Worm (Caenorhabditis elegans) whole organism, L4 larva: Measurements from ENCODE around the gene T06C12.11.

Experiments used
- D1046.2 ChIP-seq: fragments of 200-800 bp; sonication (Bioruptor generic); IDR thresholded peaks from 2 replicates; pipeline ENCODE4 v1.3.6; 2022; ENCODE audit warnings: missing genetic modification characterization, missing compliant biosample characterization
- R02D3.7 ChIP-seq: fragments of 150-350 bp; sonication (generic microtip); optimal IDR thresholded peaks from 3 replicates; lab custom pipeline; 2014; ENCODE audit warnings: missing biosample characterization, missing genetic modification characterization
- T26A8.4 ChIP-seq: fragments of 200-800 bp; sonication (Bioruptor generic); IDR thresholded peaks from 2 replicates; pipeline ENCODE4 v1.3.6; 2022; ENCODE audit warnings: missing genetic modification characterization, missing compliant biosample characterization
- ZK337.2 ChIP-seq: fragments of 200-800 bp; sonication (Bioruptor generic); IDR thresholded peaks from 2 replicates; pipeline ENCODE4 v1.3.6; 2022; ENCODE audit warnings: missing genetic modification reagents, missing genetic modification characterization, missing compliant biosample characterization
- ZK546.5 ChIP-seq, 2 experiments: sonication (generic microtip); optimal IDR thresholded peaks; 2 replicates each; lab custom pipeline; 2017; ENCODE audit warnings: missing biosample characterization in 2 of 2, missing genetic modification characterization in 2 of 2
- aha-1 ChIP-seq: fragments of 150-350 bp; peaks from one replicate; lab custom pipeline; 2014; ENCODE audit warnings: missing biosample characterization, missing genetic modification characterization
- ceh-20 ChIP-seq: fragments of 200-800 bp; sonication (Bioruptor generic); IDR thresholded peaks from 2 replicates; pipeline ENCODE4 v1.3.6; 2022; ENCODE audit warnings: missing genetic modification reagents, missing genetic modification characterization, missing compliant biosample characterization
- ceh-28 ChIP-seq: fragments of 150-350 bp; optimal IDR thresholded peaks from 2 replicates; lab custom pipeline; 2014; ENCODE audit warnings: missing biosample characterization, missing genetic modification reagents, missing genetic modification characterization
- ceh-44 ChIP-seq: fragments of 200-800 bp; sonication (Bioruptor generic); IDR thresholded peaks from 2 replicates; pipeline ENCODE4 v1.3.6; 2022; ENCODE audit warnings: missing genetic modification reagents, missing genetic modification characterization, missing compliant biosample characterization
- ceh-82 ChIP-seq: sonication (generic microtip); optimal IDR thresholded peaks from 2 replicates; lab custom pipeline; 2017; ENCODE audit warnings: missing biosample characterization, missing genetic modification characterization
- daf-8 ChIP-seq: fragments of 200-800 bp; sonication (Bioruptor generic); IDR thresholded peaks from 2 replicates; pipeline ENCODE4 v1.3.6; 2022; ENCODE audit warnings: missing genetic modification characterization, missing compliant biosample characterization
- egl-27 ChIP-seq: sonication (generic microtip); optimal IDR thresholded peaks from 3 replicates; lab custom pipeline; 2017; ENCODE audit warnings: missing biosample characterization, missing genetic modification reagents, missing genetic modification characterization
- fkh-10 ChIP-seq: fragments of 150-350 bp; optimal IDR thresholded peaks from 2 replicates; lab custom pipeline; 2014; ENCODE audit warnings: missing biosample characterization, missing genetic modification reagents, missing genetic modification characterization
- fos-1 ChIP-seq: fragments of 150-350 bp; optimal IDR thresholded peaks from 2 replicates; lab custom pipeline; 2014; ENCODE audit warnings: missing biosample characterization, missing genetic modification characterization
- gei-8 ChIP-seq: fragments of 200-800 bp; sonication (Bioruptor generic); optimal IDR thresholded peaks from 2 replicates; lab custom pipeline; 2018; ENCODE audit warnings: mild to moderate bottlenecking, missing genetic modification characterization, missing compliant biosample characterization
- hlh-11 ChIP-seq: fragments of 200-800 bp; sonication (Bioruptor generic); optimal IDR thresholded peaks from 2 replicates; lab custom pipeline; 2018; ENCODE audit warnings: mild to moderate bottlenecking, missing genetic modification characterization, missing compliant biosample characterization
- hlh-30 ChIP-seq: sonication (generic microtip); optimal IDR thresholded peaks from 2 replicates; lab custom pipeline; 2017; ENCODE audit warnings: antibody characterized with exemption, mild to moderate bottlenecking, missing genetic modification characterization, missing compliant biosample characterization; ENCODE audit not compliant: insufficient read depth
- hmg-1.1 ChIP-seq: fragments of 200-800 bp; sonication (Bioruptor generic); IDR thresholded peaks from 2 replicates; pipeline ENCODE4 v1.3.6; 2022; ENCODE audit warnings: missing genetic modification reagents, missing genetic modification characterization, missing compliant biosample characterization
- jun-1 ChIP-seq: fragments of 150-350 bp; optimal IDR thresholded peaks from 2 replicates; lab custom pipeline; 2014; ENCODE audit warnings: missing biosample characterization, missing genetic modification reagents, missing genetic modification characterization
- lim-7 ChIP-seq: fragments of 200-800 bp; sonication (Bioruptor generic); IDR thresholded peaks from 2 replicates; pipeline ENCODE4 v1.3.6; 2022; ENCODE audit warnings: missing genetic modification characterization, missing compliant biosample characterization
- lin-13 ChIP-seq: fragments of 150-350 bp; optimal IDR thresholded peaks from 2 replicates; lab custom pipeline; 2014; ENCODE audit warnings: missing biosample characterization, missing genetic modification reagents, missing genetic modification characterization
- lin-15B ChIP-seq: fragments of 150-350 bp; sonication (generic microtip); optimal IDR thresholded peaks from 3 replicates; lab custom pipeline; 2014; ENCODE audit warnings: missing biosample characterization, missing genetic modification characterization
- lin-29 ChIP-seq: fragments of 200-800 bp; sonication (Bioruptor generic); IDR thresholded peaks from 2 replicates; pipeline ENCODE4 v1.3.6; 2022; ENCODE audit warnings: missing genetic modification reagents, missing genetic modification characterization, missing compliant biosample characterization
- lin-39 ChIP-seq: fragments of 150-350 bp; optimal IDR thresholded peaks from 2 replicates; lab custom pipeline; 2014; ENCODE audit warnings: missing biosample characterization, missing genetic modification reagents, missing genetic modification characterization
- madf-5 ChIP-seq, 2 experiments: fragments of 200-800 bp; sonication (Bioruptor generic); IDR thresholded peaks; 2 replicates each; pipeline ENCODE4 v1.3.6; 2022; ENCODE audit warnings: missing compliant biosample characterization in 2 of 2, missing genetic modification characterization in 2 of 2
- mdl-1 ChIP-seq, 2 experiments: fragments of 150-350 bp in 1 of 2; sonication (generic microtip) in 1 of 2; optimal IDR thresholded peaks; 2 replicates each; lab custom pipeline; 2014 to 2017; ENCODE audit warnings: missing biosample characterization in 2 of 2, missing genetic modification characterization in 2 of 2
- mep-1 ChIP-seq: fragments of 150-350 bp; sonication (generic microtip); optimal IDR thresholded peaks from 3 replicates; lab custom pipeline; 2014; ENCODE audit warnings: missing biosample characterization, missing genetic modification characterization
- mes-2 ChIP-seq: sonication (generic microtip); optimal IDR thresholded peaks from 2 replicates; lab custom pipeline; 2016; ENCODE audit warnings: missing genotype, mild to moderate bottlenecking, missing genetic modification characterization, missing compliant biosample characterization; ENCODE audit not compliant: poor library complexity, severe bottlenecking
- nhr-10 ChIP-seq: fragments of 150-350 bp; optimal IDR thresholded peaks from 2 replicates; lab custom pipeline; 2014; ENCODE audit warnings: missing biosample characterization, missing genetic modification characterization
- nhr-102 ChIP-seq: sonication (generic microtip); optimal IDR thresholded peaks from 2 replicates; lab custom pipeline; 2016; ENCODE audit warnings: mild to moderate bottlenecking, missing genetic modification characterization, moderate library complexity, missing compliant biosample characterization
- nhr-11 ChIP-seq: fragments of 150-350 bp; optimal IDR thresholded peaks from 2 replicates; lab custom pipeline; 2014; ENCODE audit warnings: missing biosample characterization, missing genetic modification characterization
- nhr-111 ChIP-seq: fragments of 200-800 bp; sonication (Bioruptor generic); optimal IDR thresholded peaks from 2 replicates; lab custom pipeline; 2018; ENCODE audit warnings: mild to moderate bottlenecking, missing genetic modification characterization, missing compliant biosample characterization
- nhr-237 ChIP-seq: sonication (generic microtip); optimal IDR thresholded peaks from 2 replicates; lab custom pipeline; 2017; ENCODE audit warnings: missing biosample characterization, missing genetic modification characterization
- nhr-25 ChIP-seq: sonication (generic microtip); optimal IDR thresholded peaks from 2 replicates; lab custom pipeline; 2017; ENCODE audit warnings: missing genetic modification characterization, mild to moderate bottlenecking, missing compliant biosample characterization, antibody characterized with exemption, moderate library complexity, borderline replicate concordance; ENCODE audit not compliant: insufficient read depth
- nhr-28 ChIP-seq: fragments of 150-350 bp; optimal IDR thresholded peaks from 2 replicates; lab custom pipeline; 2014; ENCODE audit warnings: missing biosample characterization, missing genetic modification characterization
- nhr-41 ChIP-seq: fragments of 200-800 bp; sonication (Bioruptor generic); IDR thresholded peaks from 2 replicates; pipeline ENCODE4 v1.3.6; 2022; ENCODE audit warnings: missing genetic modification reagents, missing genetic modification characterization, missing compliant biosample characterization
- nhr-77 ChIP-seq: fragments of 150-350 bp; optimal IDR thresholded peaks from 2 replicates; lab custom pipeline; 2014; ENCODE audit warnings: missing biosample characterization, missing genetic modification characterization
- php-3 ChIP-seq: fragments of 200-800 bp; sonication (Bioruptor generic); IDR thresholded peaks from 2 replicates; pipeline ENCODE4 v1.3.6; 2022; ENCODE audit warnings: missing genetic modification reagents, missing genetic modification characterization, missing compliant biosample characterization
- skn-1 ChIP-seq: fragments of 150-350 bp; optimal IDR thresholded peaks from 2 replicates; lab custom pipeline; 2014; ENCODE audit warnings: missing biosample characterization, missing genetic modification characterization
- snpc-4 ChIP-seq: fragments of 150-350 bp; optimal IDR thresholded peaks from 2 replicates; lab custom pipeline; 2014; ENCODE audit warnings: missing biosample characterization, missing genetic modification characterization
- tag-97 ChIP-seq: fragments of 200-800 bp; sonication (Bioruptor generic); IDR thresholded peaks from 2 replicates; pipeline ENCODE4 v1.3.6; 2022; ENCODE audit warnings: missing genetic modification characterization, missing compliant biosample characterization
- vab-7 ChIP-seq: fragments of 200-800 bp; sonication (Bioruptor generic); IDR thresholded peaks from 2 replicates; pipeline ENCODE4 v1.3.6; 2022; ENCODE audit warnings: missing genetic modification reagents, missing genetic modification characterization, missing compliant biosample characterization

T06C12.11 gene

DNA sequence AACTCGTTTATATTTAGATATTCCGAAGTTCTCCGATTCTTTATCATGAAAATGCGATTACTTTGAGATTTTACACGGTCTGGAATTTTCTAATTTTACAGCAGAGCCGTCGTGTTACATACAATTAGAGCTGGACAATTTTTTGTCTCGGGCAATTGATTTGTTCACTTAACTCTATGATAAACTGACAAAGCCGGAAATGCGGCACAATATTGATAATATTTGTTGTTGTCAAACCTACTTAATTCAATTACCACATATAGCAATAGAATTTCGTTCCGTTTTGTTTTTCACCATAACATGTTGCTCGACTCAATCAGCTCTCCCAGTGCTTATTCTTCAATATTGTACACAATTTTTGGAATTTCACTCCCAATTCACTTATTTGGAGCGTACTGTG, 29.8 kb upstream of the T06C12.11 start, which contains the start of gene srh-299:
Gene srh-299, plus strand, starts transcription at position 301 of the 400 bp plus-strand sequence.
- no peak for TF ChIP-seq vab-7
- TF ChIP-seq nhr-111 (GFP tag; lab: Kevin White, UChicago), result no peak
- peak; percentile 46 for TF ChIP-seq aha-1 (tag; lab: Kevin White, UChicago)

DNA sequence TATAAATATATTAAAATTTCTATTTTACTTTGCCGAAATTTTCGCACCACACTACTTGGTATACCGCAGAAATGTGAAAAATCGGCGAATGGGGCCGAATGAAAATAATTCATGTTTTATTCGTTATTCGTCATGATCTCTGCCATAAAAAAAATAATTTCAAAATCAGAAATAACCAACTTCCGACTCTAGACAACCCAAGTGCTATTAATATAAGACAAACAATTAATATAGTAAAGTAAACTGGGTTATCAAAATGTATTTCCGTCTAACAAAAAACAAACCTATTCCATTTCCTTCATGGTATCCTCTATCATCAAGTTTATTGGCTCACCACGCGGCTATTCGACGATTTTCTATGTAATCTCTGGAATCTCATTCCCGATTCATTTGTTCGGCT, 27.0 kb upstream of the T06C12.11 start, which contains the start of gene srh-293:
Gene srh-293, plus strand, starts transcription at position 301 of the 400 bp plus-strand sequence.
- TF ChIP-seq nhr-102 (tag; lab: Kevin White, UChicago), result no peak
- no peak for TF ChIP-seq ZK337.2 (GFP tag; lab: Robert Waterston, UW)

DNA sequence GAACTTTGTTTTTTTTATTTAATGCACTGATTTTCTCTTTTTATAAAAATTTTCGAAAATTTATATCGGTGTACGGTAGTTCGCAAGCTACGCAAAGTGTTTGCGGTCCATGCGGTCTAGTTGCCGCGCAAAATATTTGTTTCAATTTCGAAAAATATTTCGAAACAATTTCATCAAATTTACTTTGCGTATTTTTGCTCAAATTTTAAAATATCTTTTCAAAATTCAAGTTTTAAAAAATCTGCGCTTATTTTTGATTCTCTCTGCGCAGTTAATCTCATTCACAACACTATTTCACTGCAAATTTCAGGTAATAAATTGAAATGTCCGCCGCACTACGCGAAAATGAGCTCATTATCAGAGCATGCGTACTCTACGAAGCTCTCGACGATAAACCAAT, 25.4 kb upstream of the T06C12.11 start, which contains the start of gene fbxa-197:
Gene fbxa-197, plus strand, starts transcription at position 301 of the 400 bp plus-strand sequence.
- TF ChIP-seq skn-1 (no peak), vab-7 (no peak), gei-8 (GFP tag; lab: Kevin White, UChicago) (no peak), tag-97 (GFP tag; lab: Robert Waterston, UW) (no peak), ZK546.5 (tag; optimal IDR thresholded peaks at IDR 0.05; lab: Kevin White, UChicago) (no peak), php-3 (no peak), D1046.2 (no peak), egl-27 (tag; lab: Kevin White, UChicago) (no peak), lin-39 (tag; lab: Kevin White, UChicago) (no peak), madf-5 (GFP tag; IDR thresholded peaks at IDR 0.05; lab: Robert Waterston, UW) (no peak), jun-1 (no peak), lim-7 (no peak), ceh-20 (GFP tag; lab: Robert Waterston, UW) (no peak), ZK337.2 (GFP tag; lab: Robert Waterston, UW) (no peak), nhr-11 (tag; lab: Kevin White, UChicago) (no peak)

DNA sequence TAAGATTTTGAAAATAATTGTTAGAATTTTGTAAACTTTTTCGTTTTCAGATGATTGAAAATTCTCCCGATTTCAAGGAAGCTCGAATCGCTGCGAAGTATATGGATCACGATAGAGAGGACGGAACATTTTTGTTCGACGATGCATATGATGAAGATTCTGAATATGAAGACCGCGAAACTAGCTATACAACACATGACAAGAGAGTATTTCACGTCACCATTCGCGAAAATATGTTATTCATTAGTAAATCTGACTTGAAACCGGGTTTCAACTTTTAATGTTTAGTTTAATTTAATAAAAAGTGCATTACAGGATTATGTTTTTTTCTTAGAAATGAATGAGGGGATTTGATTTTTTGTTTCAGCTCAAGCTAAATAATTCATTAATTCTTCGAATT, 22.4 kb upstream of the T06C12.11 start, which contains the start of gene str-57:
Gene str-57, plus strand, starts transcription at position 301 of the 400 bp plus-strand sequence.
- TF ChIP-seq lin-15B (tag; lab: Kevin White, UChicago), result no peak
- no peak for TF ChIP-seq nhr-41 (GFP tag; lab: Robert Waterston, UW)
- peak; percentile 18 for TF ChIP-seq aha-1 (tag; lab: Kevin White, UChicago)

DNA sequence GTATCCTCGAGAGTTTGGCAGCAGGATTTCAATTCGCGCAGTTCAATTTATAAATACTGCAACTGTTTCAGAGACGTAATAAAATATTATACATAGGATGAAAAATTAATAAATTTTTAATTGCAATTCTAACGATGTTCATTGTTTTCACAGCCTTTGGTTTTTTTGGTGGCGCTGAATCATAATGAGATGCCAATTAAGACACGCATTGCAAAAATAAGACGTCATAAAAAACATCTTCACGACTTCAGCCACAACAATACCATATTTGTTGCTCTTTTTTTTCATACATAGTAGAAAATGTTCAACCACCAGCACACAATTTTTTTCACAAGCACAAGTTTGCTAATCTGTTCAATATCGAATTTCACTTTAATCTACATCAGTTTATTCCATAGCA, 20.5 kb upstream of the T06C12.11 start, which contains the start of gene str-56:
Gene str-56, plus strand, starts transcription at position 301 of the 400 bp plus-strand sequence.
- TF ChIP-seq ceh-44 (GFP tag; lab: Robert Waterston, UW), result no peak
- TF ChIP-seq fos-1 (tag; lab: Kevin White, UChicago), result no peak
- TF ChIP-seq lin-15B (tag; lab: Kevin White, UChicago), result no peak
- TF ChIP-seq mdl-1 (tag; optimal IDR thresholded peaks at IDR 0.05; lab: Kevin White, UChicago), result no peak
- no peak for TF ChIP-seq nhr-25 (tag; lab: Kevin White, UChicago)

DNA sequence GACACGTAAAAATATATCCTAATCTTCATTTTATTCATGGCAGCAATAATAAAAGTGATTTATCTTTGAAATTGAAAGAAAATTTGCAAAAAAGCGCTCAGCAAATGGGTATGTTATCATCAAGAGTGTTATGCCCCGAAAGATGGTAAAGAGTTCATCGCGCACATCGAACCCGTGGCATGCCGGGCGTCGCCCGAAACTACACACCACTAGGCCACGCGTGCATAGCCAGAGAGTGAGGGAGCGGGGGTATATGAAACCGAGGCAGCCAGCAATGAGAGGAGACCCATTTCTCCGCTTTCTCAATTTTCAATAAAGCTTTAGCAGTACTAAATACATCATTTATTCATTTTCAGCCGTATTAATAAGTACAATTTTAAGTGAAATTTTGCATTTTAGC, 19.0 kb upstream of the T06C12.11 start:
- peak; percentile 97 for TF ChIP-seq nhr-111 (GFP tag; lab: Kevin White, UChicago)
- TF ChIP-seq mep-1 (tag; lab: Kevin White, UChicago), result no peak
- peak; percentile 84 for TF ChIP-seq lin-29 (GFP tag; lab: Robert Waterston, UW)
- no peak for TF ChIP-seq hlh-11 (tag; lab: Kevin White, UChicago)
- TF ChIP-seq mes-2 (tag; lab: Kevin White, UChicago), result peak; percentile 94
- TF ChIP-seq T26A8.4 (GFP tag; lab: Robert Waterston, UW), result peak; percentile 94
- TF ChIP-seq nhr-77 (tag; lab: Kevin White, UChicago), result peak; percentile 79
- TF ChIP-seq snpc-4 (tag; lab: Kevin White, UChicago), result peak; percentile 10
- TF ChIP-seq ceh-44 (GFP tag; lab: Robert Waterston, UW), result peak; percentile 97
- peak; percentile 78 for TF ChIP-seq hlh-30 (tag; lab: Kevin White, UChicago)
- TF ChIP-seq egl-27 (tag; lab: Kevin White, UChicago), result no peak
- TF ChIP-seq R02D3.7 (tag; lab: Kevin White, UChicago), result no peak
- TF ChIP-seq hmg-1.1, result peak; percentile 98
- no peak for TF ChIP-seq nhr-237 (tag; lab: Kevin White, UChicago)
- no peak for TF ChIP-seq ceh-82 (tag; lab: Kevin White, UChicago)
- no peak for TF ChIP-seq fkh-10
- peak; percentile 97 for TF ChIP-seq gei-8 (GFP tag; lab: Kevin White, UChicago)
- TF ChIP-seq lin-13 (GFP tag; lab: Kevin White, UChicago), result peak; percentile 47
- TF ChIP-seq nhr-28 (tag; lab: Kevin White, UChicago), result peak; percentile 52
- TF ChIP-seq daf-8 (GFP tag; lab: Robert Waterston, UW), result peak; percentile 94
- TF ChIP-seq nhr-10 (tag; lab: Kevin White, UChicago), result peak; percentile 27
- no peak for TF ChIP-seq ceh-28 (tag; lab: Kevin White, UChicago)
